Fruit fly (Drosophila melanogaster): ENCODE results near the gene SdhD.

Gene SdhD

DNA sequence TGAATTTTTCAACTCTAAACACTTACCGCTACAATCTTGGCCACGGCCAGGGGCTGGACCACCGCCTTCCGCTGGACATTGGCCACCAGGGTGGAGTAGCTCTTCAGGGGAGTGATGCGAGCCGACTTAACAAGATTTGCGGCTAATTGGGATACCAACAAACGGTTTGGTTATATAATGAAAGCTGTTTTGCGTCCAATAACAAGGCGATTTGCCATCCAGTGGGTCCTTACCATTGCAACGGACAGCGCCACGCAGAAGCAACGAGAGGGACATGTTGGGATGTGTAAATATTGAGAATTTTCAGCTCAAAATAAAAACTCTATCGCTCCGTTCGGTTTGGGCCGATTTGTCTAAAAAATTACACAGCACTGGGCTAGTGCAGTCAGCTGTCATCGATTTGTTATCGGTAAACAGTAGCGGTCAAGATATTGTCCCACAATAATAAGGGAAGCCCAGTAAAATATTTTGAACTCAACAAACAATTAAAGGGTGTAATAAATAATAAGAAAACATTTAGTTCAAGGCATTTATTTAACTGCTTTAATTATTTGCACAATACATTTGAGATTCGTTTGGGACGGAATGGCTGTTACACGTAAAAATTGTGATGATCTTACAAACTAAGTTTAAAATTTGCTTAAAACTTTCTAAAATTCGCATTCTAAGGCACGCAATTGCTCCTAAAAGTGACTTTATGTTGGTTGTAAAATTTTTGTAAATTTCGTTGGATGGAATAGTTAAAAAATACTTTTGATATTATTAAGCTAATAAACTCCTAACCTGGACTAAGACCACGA lies at the start of gene SdhD (continued):
- no peak for TF ChIP-seq CG6272 (GFP tag; IDR thresholded peaks at IDR 0.05)
- TF ChIP-seq CG18476 (GFP tag; optimal IDR thresholded peaks at IDR 0.05): no peak
- no peak for TF ChIP-seq Dek (tag; optimal IDR thresholded peaks at IDR 0.05)
- TF ChIP-seq CG4730 (GFP tag; IDR thresholded peaks at IDR 0.05): no peak
- TF ChIP-seq Dp (GFP tag; optimal IDR thresholded peaks at IDR 0.05): peak; percentile 29
- peak; percentile 47; the same call in 1 of the 2 replicates for TF ChIP-seq hbn (GFP tag; IDR thresholded peaks at IDR 0.05; ENCODE audit: partially characterized antibody)
- TF ChIP-seq Atf6 (GFP tag; IDR thresholded peaks at IDR 0.05): peak; percentile 16; the same call in 1 of the 2 replicates
- peak; percentile 30 for TF ChIP-seq Hmr (GFP tag; optimal IDR thresholded peaks at IDR 0.05)
- no peak for TF ChIP-seq TFAM (GFP tag; optimal IDR thresholded peaks at IDR 0.05)
- no peak for TF ChIP-seq Taf1 (GFP tag; IDR thresholded peaks at IDR 0.05)

DNA sequence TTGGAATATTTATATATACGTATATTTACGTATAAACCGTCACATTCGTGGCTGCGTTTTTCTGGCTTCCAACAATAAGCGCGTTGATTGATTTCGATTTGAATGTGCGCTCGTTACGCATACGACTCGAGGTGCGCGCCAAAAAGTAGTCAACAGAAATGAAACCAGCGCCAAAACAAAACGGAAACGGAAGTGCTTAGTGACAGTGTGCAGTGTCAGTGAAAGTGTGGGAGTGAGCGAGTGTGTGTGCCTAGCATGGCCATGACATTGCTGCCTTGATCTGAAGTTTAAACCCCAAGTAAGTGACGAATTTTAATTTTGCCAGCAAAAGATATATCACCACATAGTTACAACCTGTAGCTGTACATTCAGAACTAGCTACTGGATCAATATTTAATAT lies 43.3 kb upstream of the SdhD start, which contains the start of gene CG34355:
Gene CG34355, plus strand, starts transcription at position 192 of the 400 bp plus-strand sequence.
- peak; percentile 75 for TF ChIP-seq CG6813 (GFP tag; optimal IDR thresholded peaks at IDR 0.05)
- peak; percentile 33; the same call in 1 of the 2 replicates for TF ChIP-seq CG11696 (GFP tag; IDR thresholded peaks at IDR 0.05)
- TF ChIP-seq seq (GFP tag; IDR thresholded peaks at IDR 0.05): peak; percentile 36; the same call in 1 of the 2 replicates
- TF ChIP-seq Bdp1 (GFP tag; optimal IDR thresholded peaks at IDR 0.05): peak; percentile 7
- no peak for TF ChIP-seq D (optimal IDR thresholded peaks at IDR 0.05)
- TF ChIP-seq D (GFP tag; optimal IDR thresholded peaks at IDR 0.05): peak; percentile 56
- TF ChIP-seq fd64A (GFP tag; optimal IDR thresholded peaks at IDR 0.05): peak; percentile 81
- no peak for TF ChIP-seq toy (GFP tag; IDR thresholded peaks at IDR 0.05)
- TF ChIP-seq CG12942 (GFP tag; optimal IDR thresholded peaks at IDR 0.05): no peak
- peak; percentile 5 for TF ChIP-seq CG8089 (GFP tag; optimal IDR thresholded peaks at IDR 0.05)
- peak; percentile 11 for TF ChIP-seq CG9609 (GFP tag; optimal IDR thresholded peaks at IDR 0.05)
- TF ChIP-seq CG30020 (tag; optimal IDR thresholded peaks at IDR 0.05): no peak
- TF ChIP-seq CG13775 (GFP tag; optimal IDR thresholded peaks at IDR 0.05): peak; percentile 47
- peak; percentile 96 for TF ChIP-seq Ets97D (GFP tag; optimal IDR thresholded peaks at IDR 0.05)
- TF ChIP-seq scrt (GFP tag; optimal IDR thresholded peaks at IDR 0.05): no peak
- no peak for TF ChIP-seq lola (GFP tag; optimal IDR thresholded peaks at IDR 0.05)
- no peak for TF ChIP-seq hkb (optimal IDR thresholded peaks at IDR 0.05)
- 0 out of 2 replicates have a peak, but pooled peaks have one; percentile 17 for TF ChIP-seq hkb (GFP tag; IDR thresholded peaks at IDR 0.05)
- peak; percentile 19 for TF ChIP-seq CG12744 (GFP tag; optimal IDR thresholded peaks at IDR 0.05)
- TF ChIP-seq CG16863 (GFP tag; optimal IDR thresholded peaks at IDR 0.05): peak; percentile 15
- peak; percentile 7 for TF ChIP-seq CG4328 (GFP tag; optimal IDR thresholded peaks at IDR 0.05)
- no peak for TF ChIP-seq CG43689 (GFP tag; IDR thresholded peaks at IDR 0.05)
- no peak for TF ChIP-seq ewg (GFP tag; optimal IDR thresholded peaks at IDR 0.05)
- TF ChIP-seq HLHmδ (GFP tag; optimal IDR thresholded peaks at IDR 0.05): peak; percentile 86
- no peak for TF ChIP-seq nau (GFP tag; optimal IDR thresholded peaks at IDR 0.05)
- peak; percentile 45 for TF ChIP-seq CG17802 (tag; optimal IDR thresholded peaks at IDR 0.05)
- no peak for TF ChIP-seq CG13624 (GFP tag; optimal IDR thresholded peaks at IDR 0.05)
- TF ChIP-seq salm (tag; optimal IDR thresholded peaks at IDR 0.05): no peak
- peak; percentile 42 for TF ChIP-seq CG33557 (GFP tag; optimal IDR thresholded peaks at IDR 0.05)
- no peak for TF ChIP-seq sim (GFP tag; IDR thresholded peaks at IDR 0.05)
- no peak for TF ChIP-seq H15 (GFP tag; IDR thresholded peaks at IDR 0.05)
- peak; percentile 3 for TF ChIP-seq MESR4 (GFP tag; optimal IDR thresholded peaks at IDR 0.05)
- no peak for TF ChIP-seq wdn (GFP tag; IDR thresholded peaks at IDR 0.05)
- peak; percentile 26 for TF ChIP-seq zen (tag; optimal IDR thresholded peaks at IDR 0.05)
- TF ChIP-seq CG15514 (GFP tag; optimal IDR thresholded peaks at IDR 0.05): no peak
- TF ChIP-seq cwo (GFP tag; optimal IDR thresholded peaks at IDR 0.05): no peak
- TF ChIP-seq CG32767 (GFP tag; IDR thresholded peaks at IDR 0.05): no peak
- TF ChIP-seq jing (GFP tag; optimal IDR thresholded peaks at IDR 0.05): no peak
- TF ChIP-seq HLH3B (GFP tag; IDR thresholded peaks at IDR 0.05): no peak

Data from whole organism, embryonic.